Worm (Caenorhabditis elegans) whole organism, L4 larva: ENCODE results near the gene E02H9.7.
"Not testable (repeated sequence)": the region's sequence is repeated elsewhere in the genome, so short reads cannot be mapped to it uniquely, and the experiment has no call there.

Experiments used
- R02D3.7 ChIP-seq: fragments of 150-350 bp; sonication (generic microtip); optimal IDR thresholded peaks from 3 replicates; lab custom pipeline; 2014; ENCODE audit warnings: missing biosample characterization, missing genetic modification characterization
- egl-27 ChIP-seq: sonication (generic microtip); optimal IDR thresholded peaks from 3 replicates; lab custom pipeline; 2017; ENCODE audit warnings: missing biosample characterization, missing genetic modification reagents, missing genetic modification characterization
- lin-39 ChIP-seq: fragments of 150-350 bp; optimal IDR thresholded peaks from 2 replicates; lab custom pipeline; 2014; ENCODE audit warnings: missing biosample characterization, missing genetic modification reagents, missing genetic modification characterization
- nhr-25 ChIP-seq: sonication (generic microtip); optimal IDR thresholded peaks from 2 replicates; lab custom pipeline; 2017; ENCODE audit warnings: missing genetic modification characterization, mild to moderate bottlenecking, missing compliant biosample characterization, antibody characterized with exemption, moderate library complexity, borderline replicate concordance; ENCODE audit not compliant: insufficient read depth
- nhr-28 ChIP-seq: fragments of 150-350 bp; optimal IDR thresholded peaks from 2 replicates; lab custom pipeline; 2014; ENCODE audit warnings: missing biosample characterization, missing genetic modification characterization
- nhr-42 ChIP-seq: fragments of 200-800 bp; sonication (Bioruptor generic); IDR thresholded peaks from 2 replicates; pipeline ENCODE4 v1.3.6; 2022; ENCODE audit warnings: missing genetic modification characterization, missing compliant biosample characterization
- nhr-76 ChIP-seq: fragments of 150-350 bp; optimal IDR thresholded peaks from 2 replicates; lab custom pipeline; 2014; ENCODE audit warnings: missing biosample characterization, missing genetic modification characterization
- rbr-2 ChIP-seq: sonication (generic microtip); optimal IDR thresholded peaks from 2 replicates; lab custom pipeline; 2016; ENCODE audit warnings: missing genotype, missing genetic modification characterization, missing compliant biosample characterization
- sdz-12 ChIP-seq: fragments of 200-800 bp; sonication (Bioruptor generic); optimal IDR thresholded peaks from 2 replicates; lab custom pipeline; 2018; ENCODE audit warnings: mild to moderate bottlenecking, missing genetic modification characterization, missing compliant biosample characterization
- zfp-2 ChIP-seq: sonication (generic microtip); optimal IDR thresholded peaks from 2 replicates; lab custom pipeline; 2016; ENCODE audit warnings: mild to moderate bottlenecking, missing genetic modification characterization, missing compliant biosample characterization
- ztf-7 ChIP-seq: fragments of 150-350 bp; optimal IDR thresholded peaks from 2 replicates; lab custom pipeline; 2014; ENCODE audit warnings: missing biosample characterization, missing genetic modification characterization

DNA sequence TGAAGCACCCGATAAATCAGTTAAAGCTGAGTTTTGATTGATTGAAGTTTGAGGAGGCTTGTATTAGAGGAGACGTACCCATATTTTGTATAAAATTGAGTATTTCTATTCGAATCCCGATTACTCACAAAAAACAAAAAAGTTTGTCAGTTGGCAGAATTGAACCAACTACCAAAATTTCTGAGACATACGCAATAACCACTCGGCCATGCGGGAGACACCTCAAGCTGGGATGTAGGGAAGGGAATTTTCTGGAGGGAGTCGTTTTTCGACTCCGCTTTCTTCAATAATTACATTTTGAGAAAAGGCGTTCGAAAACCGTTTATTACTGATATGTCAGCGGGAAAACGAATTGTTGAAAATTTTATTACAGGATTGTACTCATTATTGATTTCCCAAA, 49.2 kb upstream of the E02H9.7 start:
- not testable (repeated sequence) for TF ChIP-seq nhr-25 (tag; lab: Kevin White, UChicago); ztf-7; sdz-12; nhr-28 (tag; lab: Kevin White, UChicago); nhr-42; rbr-2 (tag; lab: Kevin White, UChicago); R02D3.7 (tag; lab: Kevin White, UChicago); nhr-76 (tag; lab: Kevin White, UChicago); egl-27; lin-39 (tag; lab: Kevin White, UChicago); zfp-2
